Worm (Caenorhabditis elegans) whole organism, L1 larva: Measurements from ENCODE around the gene apb-1.

ENCODE experiments used
- C04F5.9 ChIP-seq: sonication (generic microtip); optimal IDR thresholded peaks from 2 replicates; lab custom pipeline; 2016; ENCODE audit warnings: missing genetic modification characterization, missing compliant biosample characterization
- C16A3.4 ChIP-seq: fragments of 150-350 bp; optimal IDR thresholded peaks from 2 replicates; lab custom pipeline; 2014; ENCODE audit warnings: missing biosample characterization, missing genetic modification characterization
- F16B12.6 ChIP-seq: fragments of 150-350 bp; optimal IDR thresholded peaks from 2 replicates; lab custom pipeline; 2014; ENCODE audit warnings: missing biosample characterization, missing genetic modification characterization
- aha-1 ChIP-seq: fragments of 150-350 bp; optimal IDR thresholded peaks from 2 replicates; lab custom pipeline; 2014; ENCODE audit warnings: missing biosample characterization, missing genetic modification characterization
- alr-1 ChIP-seq: fragments of 200-800 bp; sonication (Bioruptor generic); optimal IDR thresholded peaks from 2 replicates; lab custom pipeline; 2018; ENCODE audit warnings: borderline replicate concordance, mild to moderate bottlenecking, missing genetic modification characterization, missing compliant biosample characterization
- aly-2 ChIP-seq: fragments of 150-350 bp; optimal IDR thresholded peaks from 2 replicates; lab custom pipeline; 2014; ENCODE audit warnings: missing biosample characterization, missing genetic modification characterization
- blmp-1 ChIP-seq: fragments of 150-350 bp; optimal IDR thresholded peaks from 2 replicates; lab custom pipeline; 2014; ENCODE audit warnings: missing biosample characterization, missing genetic modification characterization
- ceh-63 ChIP-seq: fragments of 200-800 bp; sonication (Bioruptor generic); optimal IDR thresholded peaks from 2 replicates; lab custom pipeline; 2018; ENCODE audit warnings: mild to moderate bottlenecking, missing genetic modification characterization, missing compliant biosample characterization
- ceh-8 ChIP-seq: fragments of 200-800 bp; sonication (Bioruptor generic); optimal IDR thresholded peaks from 2 replicates; lab custom pipeline; 2018; ENCODE audit warnings: mild to moderate bottlenecking, missing genetic modification characterization, moderate library complexity, missing compliant biosample characterization
- ceh-88 ChIP-seq: fragments of 200-800 bp; sonication (Bioruptor generic); IDR thresholded peaks from 2 replicates; pipeline ENCODE4 v1.3.6; 2022; ENCODE audit warnings: missing genetic modification characterization, missing compliant biosample characterization
- ces-1 ChIP-seq: fragments of 150-350 bp; optimal IDR thresholded peaks from 2 replicates; lab custom pipeline; 2014; ENCODE audit warnings: missing biosample characterization, missing genetic modification reagents, missing genetic modification characterization
- dsc-1 ChIP-seq: sonication (generic microtip); optimal IDR thresholded peaks from 2 replicates; lab custom pipeline; 2016; ENCODE audit warnings: mild to moderate bottlenecking, missing genetic modification characterization, missing compliant biosample characterization
- egl-13 ChIP-seq: sonication (generic microtip); optimal IDR thresholded peaks from 2 replicates; lab custom pipeline; 2016; ENCODE audit warnings: missing genotype, missing genetic modification reagents, missing genetic modification characterization, missing compliant biosample characterization
- egl-27 ChIP-seq, 2 experiments: fragments of 150-350 bp in 1 of 2; sonication (generic microtip); optimal IDR thresholded peaks; 3 replicates each; lab custom pipeline; 2017 to 2018; ENCODE audit warnings: missing biosample characterization in 2 of 2, missing genetic modification characterization in 2 of 2, missing genetic modification reagents in 2 of 2
- elt-3 ChIP-seq, 6 experiments: fragments of 150-350 bp in 1 of 6; sonication (generic microtip); optimal IDR thresholded peaks; 2 replicates each; lab custom pipeline; 2017 to 2018; ENCODE audit warnings: missing biosample characterization in 6 of 6, missing genetic modification characterization in 6 of 6, inconsistent platforms in 1 of 6
- ets-5 ChIP-seq: fragments of 200-800 bp; sonication (Bioruptor generic); IDR thresholded peaks from 2 replicates; pipeline ENCODE4 v1.3.6; 2022; ENCODE audit warnings: missing genetic modification characterization, missing compliant biosample characterization
- fkh-4 ChIP-seq: sonication (generic microtip); optimal IDR thresholded peaks from 2 replicates; lab custom pipeline; 2016; ENCODE audit warnings: missing compliant biosample characterization, missing genetic modification characterization, borderline replicate concordance
- grh-1 ChIP-seq: fragments of 200-800 bp; sonication (Bioruptor generic); IDR thresholded peaks from 2 replicates; pipeline ENCODE4 v1.3.6; 2022; ENCODE audit warnings: missing genetic modification reagents, missing genetic modification characterization, missing compliant biosample characterization
- hlh-17 ChIP-seq: fragments of 200-800 bp; sonication (Bioruptor generic); optimal IDR thresholded peaks from 2 replicates; lab custom pipeline; 2018; ENCODE audit warnings: missing genetic modification characterization, mild to moderate bottlenecking, missing compliant biosample characterization, moderate library complexity, borderline replicate concordance
- hpl-2 ChIP-seq: fragments of 150-350 bp; optimal IDR thresholded peaks from 2 replicates; lab custom pipeline; 2014; ENCODE audit warnings: missing biosample characterization, missing genetic modification reagents, missing genetic modification characterization
- irx-1 ChIP-seq: sonication (generic microtip); optimal IDR thresholded peaks from 2 replicates; lab custom pipeline; 2016; ENCODE audit warnings: missing genetic modification characterization, missing compliant biosample characterization
- jun-1 ChIP-seq: fragments of 150-350 bp; optimal IDR thresholded peaks from 2 replicates; lab custom pipeline; 2014; ENCODE audit warnings: missing biosample characterization, missing genetic modification reagents, missing genetic modification characterization
- lin-13 ChIP-seq: fragments of 150-350 bp; optimal IDR thresholded peaks from 2 replicates; lab custom pipeline; 2014; ENCODE audit warnings: missing biosample characterization, missing genetic modification reagents, missing genetic modification characterization
- lin-35 ChIP-seq, 2 experiments: fragments of 150-350 bp; optimal IDR thresholded peaks; 2 replicates each; lab custom pipeline; 2014; ENCODE audit warnings: missing biosample characterization in 2 of 2, missing genetic modification characterization in 2 of 2, missing genetic modification reagents in 2 of 2
- lsy-2 ChIP-seq, 2 experiments: fragments of 150-350 bp; optimal IDR thresholded peaks; 2 replicates each; lab custom pipeline; 2014; ENCODE audit warnings: missing biosample characterization in 2 of 2, missing genetic modification characterization in 2 of 2
- mdl-1 ChIP-seq, 2 experiments: fragments of 150-350 bp; optimal IDR thresholded peaks; 2 replicates each; lab custom pipeline; 2014 to 2017; ENCODE audit warnings: missing biosample characterization in 2 of 2, missing genetic modification characterization in 2 of 2, inconsistent platforms in 1 of 2
- mep-1 ChIP-seq: fragments of 150-350 bp; optimal IDR thresholded peaks from 2 replicates; lab custom pipeline; 2014; ENCODE audit warnings: missing biosample characterization, missing genetic modification characterization
- nhr-11 ChIP-seq: fragments of 150-350 bp; optimal IDR thresholded peaks from 2 replicates; lab custom pipeline; 2014; ENCODE audit warnings: missing biosample characterization, missing genetic modification characterization
- nhr-12 ChIP-seq: sonication (generic microtip); optimal IDR thresholded peaks from 2 replicates; lab custom pipeline; 2017; ENCODE audit warnings: missing biosample characterization, missing genetic modification characterization
- nhr-19 ChIP-seq: fragments of 200-800 bp; sonication (Bioruptor generic); conservative IDR thresholded peaks from 2 replicates; pipeline ENCODE4 v1.3.6; 2022; ENCODE audit warnings: missing genetic modification characterization, missing compliant biosample characterization
- nhr-20 ChIP-seq: sonication (generic microtip); optimal IDR thresholded peaks from 2 replicates; lab custom pipeline; 2016; ENCODE audit warnings: mild to moderate bottlenecking, missing genetic modification characterization, missing compliant biosample characterization
- nhr-237 ChIP-seq: fragments of 150-350 bp; optimal IDR thresholded peaks from 2 replicates; lab custom pipeline; 2014; ENCODE audit warnings: missing biosample characterization, missing genetic modification characterization
- nhr-47 ChIP-seq: sonication (generic microtip); optimal IDR thresholded peaks from 2 replicates; lab custom pipeline; 2016; ENCODE audit warnings: mild to moderate bottlenecking, missing genetic modification characterization, moderate library complexity, missing compliant biosample characterization
- nhr-71 ChIP-seq: sonication (generic microtip); optimal IDR thresholded peaks from 2 replicates; lab custom pipeline; 2016; ENCODE audit warnings: mild to moderate bottlenecking, missing genetic modification characterization, moderate library complexity, missing compliant biosample characterization
- nhr-76 ChIP-seq: sonication (generic microtip); optimal IDR thresholded peaks from 2 replicates; lab custom pipeline; 2017; ENCODE audit warnings: missing biosample characterization, missing genetic modification characterization
- nhr-85 ChIP-seq: sonication (generic microtip); peaks from one replicate; lab custom pipeline; 2016; ENCODE audit warnings: missing genetic modification characterization, inconsistent platforms, missing compliant biosample characterization
- pag-3 ChIP-seq: sonication (generic microtip); optimal IDR thresholded peaks from 2 replicates; lab custom pipeline; 2017; ENCODE audit warnings: missing genetic modification characterization, mild to moderate bottlenecking, missing compliant biosample characterization, antibody characterized with exemption, borderline replicate concordance; ENCODE audit not compliant: insufficient read depth
- pax-3 ChIP-seq: fragments of 200-800 bp; sonication (Bioruptor generic); optimal IDR thresholded peaks from 2 replicates; lab custom pipeline; 2018; ENCODE audit warnings: mild to moderate bottlenecking, missing genetic modification characterization, moderate library complexity, missing compliant biosample characterization
- pqm-1 ChIP-seq: sonication (generic microtip); optimal IDR thresholded peaks from 3 replicates; lab custom pipeline; 2017; ENCODE audit warnings: missing biosample characterization, missing genetic modification characterization
- skn-1 ChIP-seq: fragments of 150-350 bp; optimal IDR thresholded peaks from 2 replicates; lab custom pipeline; 2014; ENCODE audit warnings: missing biosample characterization, missing genetic modification characterization
- snu-23 ChIP-seq: sonication (generic microtip); optimal IDR thresholded peaks from 2 replicates; lab custom pipeline; 2016; ENCODE audit warnings: missing genetic modification characterization, missing compliant biosample characterization
- sox-4 ChIP-seq: sonication (generic microtip); optimal IDR thresholded peaks from 2 replicates; lab custom pipeline; 2016; ENCODE audit warnings: missing genetic modification characterization, missing compliant biosample characterization
- sptf-1 ChIP-seq: fragments of 150-350 bp; optimal IDR thresholded peaks from 2 replicates; lab custom pipeline; 2014; ENCODE audit warnings: missing biosample characterization, missing genetic modification characterization
- sup-37 ChIP-seq: fragments of 200-800 bp; sonication (Bioruptor generic); optimal IDR thresholded peaks from 2 replicates; lab custom pipeline; 2018; ENCODE audit warnings: mild to moderate bottlenecking, missing genetic modification characterization, missing compliant biosample characterization
- tbx-2 ChIP-seq: sonication (generic microtip); optimal IDR thresholded peaks from 2 replicates; lab custom pipeline; 2016; ENCODE audit warnings: missing genetic modification characterization, missing compliant biosample characterization
- unc-62 ChIP-seq: fragments of 150-350 bp; optimal IDR thresholded peaks from 2 replicates; lab custom pipeline; 2014; ENCODE audit warnings: missing biosample characterization, missing genetic modification reagents, missing genetic modification characterization
- unc-86 ChIP-seq: sonication (generic microtip); optimal IDR thresholded peaks from 2 replicates; lab custom pipeline; 2016; ENCODE audit warnings: missing genetic modification characterization, missing compliant biosample characterization
- unc-98 ChIP-seq: fragments of 200-800 bp; sonication (Bioruptor generic); IDR thresholded peaks from 2 replicates; pipeline ENCODE4 v1.3.6; 2022; ENCODE audit warnings: missing genetic modification characterization, missing compliant biosample characterization
- vab-15 ChIP-seq: sonication (generic microtip); optimal IDR thresholded peaks from 2 replicates; lab custom pipeline; 2017; ENCODE audit warnings: missing genotype, mild to moderate bottlenecking, missing genetic modification characterization, missing compliant biosample characterization
- xbp-1 ChIP-seq: sonication (generic microtip); optimal IDR thresholded peaks from 2 replicates; lab custom pipeline; 2016; ENCODE audit warnings: missing genetic modification characterization, missing compliant biosample characterization
- zip-4 ChIP-seq: fragments of 200-800 bp; sonication (Bioruptor generic); optimal IDR thresholded peaks from 2 replicates; lab custom pipeline; 2018; ENCODE audit warnings: mild to moderate bottlenecking, missing genetic modification characterization, moderate library complexity, missing compliant biosample characterization
- ztf-11 ChIP-seq, 2 experiments: sonication (generic microtip); optimal IDR thresholded peaks; 2 replicates each; lab custom pipeline; 2016 to 2017; ENCODE audit warnings: missing genetic modification characterization in 2 of 2, missing biosample characterization in 1 of 2, missing compliant biosample characterization in 1 of 2

The apb-1 gene

ce11 chrIII:2596984-2597454 lies at the start of gene apb-1:
apb-1 (minus strand) TSS chrIII:2597034.
- TF ChIP-seq nhr-19 (GFP tag; lab: Robert Waterston, UW) (peak; percentile 92), elt-3 (tag; optimal IDR thresholded peaks at IDR 0.05; lab: Kevin White, UChicago) (peak in 2 of 6 experiments; percentile 90 to 92), C04F5.9 (tag; lab: Kevin White, UChicago) (peak; percentile 83), C16A3.4 (peak; percentile 92), unc-98 (GFP tag; lab: Robert Waterston, UW) (peak; percentile 29; the same call in 1 of the 2 replicates), dsc-1 (tag; lab: Kevin White, UChicago) (peak; percentile 95), aha-1 (tag; lab: Kevin White, UChicago) (peak; percentile 73), nhr-237 (tag; lab: Kevin White, UChicago) (peak; percentile 57), tbx-2 (tag; lab: Kevin White, UChicago) (peak; percentile 97), nhr-85 (tag; lab: Kevin White, UChicago) (peak; percentile 97), ets-5 (GFP tag; lab: Robert Waterston, UW) (no peak), ces-1 (GFP tag; lab: Kevin White, UChicago) (no peak), pax-3 (tag; lab: Kevin White, UChicago) (peak; percentile 86), aly-2 (tag; lab: Kevin White, UChicago) (peak; percentile 91), skn-1 (peak; percentile 90), sptf-1 (tag; lab: Kevin White, UChicago) (no peak), sox-4 (tag; lab: Kevin White, UChicago) (peak; percentile 88), nhr-47 (tag; lab: Kevin White, UChicago) (peak; percentile 98), lsy-2 (tag; optimal IDR thresholded peaks at IDR 0.05; lab: Kevin White, UChicago) (peak; percentile 94 to 96), egl-27 (tag; optimal IDR thresholded peaks at IDR 0.05; lab: Kevin White, UChicago) (peak; percentile 13 to 51), mep-1 (tag; lab: Kevin White, UChicago) (peak; percentile 99), vab-15 (tag; lab: Kevin White, UChicago) (no peak), lin-35 (GFP tag; optimal IDR thresholded peaks at IDR 0.05; lab: Kevin White, UChicago) (peak; percentile 88 to 89), nhr-71 (tag; lab: Kevin White, UChicago) (peak; percentile 97), pag-3 (tag; lab: Kevin White, UChicago) (no peak), nhr-12 (tag; lab: Kevin White, UChicago) (no peak), sup-37 (GFP tag; lab: Kevin White, UChicago) (peak; percentile 84), mdl-1 (tag; optimal IDR thresholded peaks at IDR 0.05; lab: Kevin White, UChicago) (peak in 1 of 2 experiments; percentile 83), lin-13 (GFP tag; lab: Kevin White, UChicago) (peak; percentile 96), ceh-63 (GFP tag; lab: Kevin White, UChicago) (peak; percentile 38), zip-4 (peak; percentile 88), xbp-1 (peak; percentile 94), hpl-2 (GFP tag; lab: Kevin White, UChicago) (peak; percentile 83), snu-23 (GFP tag; lab: Kevin White, UChicago) (peak; percentile 98), ztf-11 (tag; optimal IDR thresholded peaks at IDR 0.05; lab: Kevin White, UChicago) (peak in 1 of 2 experiments; percentile 87), nhr-76 (no peak), jun-1 (peak; percentile 89), blmp-1 (tag; lab: Kevin White, UChicago) (peak; percentile 84), pqm-1 (no peak), hlh-17 (GFP tag; lab: Kevin White, UChicago) (no peak), ceh-8 (GFP tag; lab: Kevin White, UChicago) (peak; percentile 93), unc-86 (peak; percentile 96), F16B12.6 (peak; percentile 74), unc-62 (GFP tag; lab: Kevin White, UChicago) (no peak), grh-1 (GFP tag; lab: Robert Waterston, UW) (peak; percentile 87), nhr-20 (tag; lab: Kevin White, UChicago) (peak; percentile 95), fkh-4 (tag; lab: Kevin White, UChicago) (peak; percentile 50), egl-13 (tag; lab: Kevin White, UChicago) (peak; percentile 96), alr-1 (tag; lab: Kevin White, UChicago) (no peak), irx-1 (peak; percentile 92), nhr-11 (tag; lab: Kevin White, UChicago) (peak; percentile 70), ceh-88 (GFP tag; lab: Robert Waterston, UW) (peak; percentile 82)
